Fruit fly (Drosophila melanogaster): Measurements from ENCODE around the gene CG46270.
A peak's percentile ranks its signal among the peaks of the same experiment; 100 is the strongest.

The CG46270 gene

DNA sequence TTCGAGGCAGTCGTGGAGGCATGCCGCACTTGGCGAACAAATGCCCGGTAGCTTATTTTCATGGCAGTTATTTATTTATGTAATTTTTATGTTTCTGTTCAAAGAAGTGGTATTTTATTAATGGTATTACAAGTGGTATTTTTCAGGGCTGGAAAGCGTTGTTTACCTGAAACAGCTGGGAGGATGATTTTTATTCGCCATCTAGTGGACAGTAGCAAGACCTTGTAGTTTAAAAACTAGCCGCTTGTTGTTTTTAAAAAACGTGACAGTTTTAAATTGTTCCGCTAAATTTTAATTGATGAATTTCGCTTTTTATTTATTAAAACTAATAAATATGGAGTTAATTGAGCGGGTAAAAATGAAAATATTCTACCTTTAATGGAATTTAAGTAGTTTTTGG is 12.3 kb downstream of the CG46270 start, which contains the start of gene CG6345:
CG6345 (minus strand) TSS at position 124 of the 400 bp plus-strand sequence.
- TF ChIP-seq Mnt (GFP tag; optimal IDR thresholded peaks at IDR 0.05) (peak; percentile 64), toe (GFP tag; optimal IDR thresholded peaks at IDR 0.05) (peak; percentile 37), Crg-1 (GFP tag; optimal IDR thresholded peaks at IDR 0.05) (peak; percentile 40), CG11617 (GFP tag; optimal IDR thresholded peaks at IDR 0.05) (peak; percentile 31), cic (GFP tag; optimal IDR thresholded peaks at IDR 0.05) (no peak), Hr96 (GFP tag; optimal IDR thresholded peaks at IDR 0.05) (peak; percentile 48), CG7045 (GFP tag; optimal IDR thresholded peaks at IDR 0.05) (no peak), CG14711 (tag; optimal IDR thresholded peaks at IDR 0.05) (peak; percentile 42), ovo (GFP tag; optimal IDR thresholded peaks at IDR 0.05) (no peak), cnc (optimal IDR thresholded peaks at IDR 0.05) (no peak), CG1620 (GFP tag; optimal IDR thresholded peaks at IDR 0.05) (peak; percentile 63), CG12768 (GFP tag; optimal IDR thresholded peaks at IDR 0.05) (no peak), tj (GFP tag; optimal IDR thresholded peaks at IDR 0.05) (no peak), bab1 (GFP tag; optimal IDR thresholded peaks at IDR 0.05) (peak; percentile 90), pad (GFP tag; optimal IDR thresholded peaks at IDR 0.05) (peak; percentile 42), CG33017 (tag; optimal IDR thresholded peaks at IDR 0.05) (no peak), CG7101 (tag; optimal IDR thresholded peaks at IDR 0.05) (peak; percentile 38), CG5204 (GFP tag; optimal IDR thresholded peaks at IDR 0.05) (no peak), kay (GFP tag; ENCODE audit: borderline replicate concordance) (no peak), Clk (GFP tag; optimal IDR thresholded peaks at IDR 0.05) (no peak)

dm6 chr3R:10412550-10413459 is 15.4 kb downstream of the CG46270 start, which contains the start of the genes Irp-1B and Rrp46:
TSS of gene Irp-1B (minus strand) at chr3R:10412869.
TSS of gene Rrp46 (plus strand) at chr3R:10413301.
- TF ChIP-seq ovo (GFP tag; optimal IDR thresholded peaks at IDR 0.05) (no peak), toe (GFP tag; optimal IDR thresholded peaks at IDR 0.05) (peak; percentile 32), Clk (GFP tag; optimal IDR thresholded peaks at IDR 0.05) (no peak), Mnt (GFP tag; optimal IDR thresholded peaks at IDR 0.05) (peak; percentile 11), tj (GFP tag; optimal IDR thresholded peaks at IDR 0.05) (peak; percentile 39), Crg-1 (GFP tag; optimal IDR thresholded peaks at IDR 0.05) (peak; percentile 33), CG11617 (GFP tag; optimal IDR thresholded peaks at IDR 0.05) (no peak), cic (GFP tag; optimal IDR thresholded peaks at IDR 0.05) (peak; percentile 18), CG12768 (GFP tag; optimal IDR thresholded peaks at IDR 0.05) (peak; percentile 8), CG1620 (GFP tag; optimal IDR thresholded peaks at IDR 0.05) (peak; percentile 37), pad (GFP tag; optimal IDR thresholded peaks at IDR 0.05) (no peak)

dm6 chr3R:10411752-10412549 is 16.3 kb downstream of the CG46270 start:
- TF ChIP-seq Clk (GFP tag; optimal IDR thresholded peaks at IDR 0.05) (peak; percentile 76), CG1620 (GFP tag; optimal IDR thresholded peaks at IDR 0.05) (no peak), CG33017 (tag; optimal IDR thresholded peaks at IDR 0.05) (peak; percentile 88), pad (GFP tag; optimal IDR thresholded peaks at IDR 0.05) (peak; percentile 64), CG14711 (tag; optimal IDR thresholded peaks at IDR 0.05) (peak; percentile 78), Mnt (GFP tag; optimal IDR thresholded peaks at IDR 0.05) (peak; percentile 57), toe (GFP tag; optimal IDR thresholded peaks at IDR 0.05) (peak; percentile 63), cnc (optimal IDR thresholded peaks at IDR 0.05) (peak in 1 of 2 experiments; percentile 17), CG7045 (GFP tag; optimal IDR thresholded peaks at IDR 0.05) (peak; percentile 59), Crg-1 (GFP tag; optimal IDR thresholded peaks at IDR 0.05) (no peak), cic (GFP tag; optimal IDR thresholded peaks at IDR 0.05) (peak; percentile 78), CG11617 (GFP tag; optimal IDR thresholded peaks at IDR 0.05) (no peak), Hr96 (GFP tag; optimal IDR thresholded peaks at IDR 0.05) (peak; percentile 82), CG12768 (GFP tag; optimal IDR thresholded peaks at IDR 0.05) (peak; percentile 90), CG7101 (tag; optimal IDR thresholded peaks at IDR 0.05) (peak; percentile 84)

dm6 chr3R:10407658-10408057 is 20.6 kb downstream of the CG46270 start:
- peak; percentile 100 for TF ChIP-seq tj (GFP tag; optimal IDR thresholded peaks at IDR 0.05)
- TF ChIP-seq Clk (GFP tag; optimal IDR thresholded peaks at IDR 0.05), result no peak

dm6 chr3R:10407066-10407465 is 21.2 kb downstream of the CG46270 start, which contains the start of gene CG6325:
TSS of gene CG6325 (minus strand) at chr3R:10407285.
- TF ChIP-seq bab1 (GFP tag; optimal IDR thresholded peaks at IDR 0.05), result peak; percentile 51
- peak; percentile 25 for TF ChIP-seq CG7101 (tag; optimal IDR thresholded peaks at IDR 0.05)
- TF ChIP-seq cnc (optimal IDR thresholded peaks at IDR 0.05), result no peak

DNA sequence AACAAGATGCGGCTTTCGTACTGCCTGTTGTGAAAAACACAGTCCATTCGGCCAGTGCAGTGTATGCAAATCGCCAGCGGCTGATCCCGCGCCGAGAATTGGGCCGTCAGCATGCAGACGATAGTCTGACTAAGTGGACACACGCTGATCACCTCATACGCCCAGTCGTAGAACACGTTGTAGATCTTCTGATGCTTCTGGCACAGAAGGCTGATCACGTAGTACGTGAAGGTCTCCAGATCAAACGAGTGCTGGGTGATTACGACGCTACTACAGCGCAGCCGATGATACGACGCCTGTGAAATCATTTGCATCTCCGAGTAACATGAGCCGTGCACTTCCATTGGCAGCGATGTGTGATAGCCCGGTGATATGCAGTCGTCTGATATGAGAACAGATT is 24.3 kb downstream of the CG46270 start:
- no peak for TF ChIP-seq Crg-1 (GFP tag; optimal IDR thresholded peaks at IDR 0.05)
- peak; percentile 64 for TF ChIP-seq cic (GFP tag; optimal IDR thresholded peaks at IDR 0.05)
- no peak for TF ChIP-seq Clk (GFP tag; optimal IDR thresholded peaks at IDR 0.05)
- TF ChIP-seq kay (GFP tag; ENCODE audit: borderline replicate concordance), result no peak
- no peak for TF ChIP-seq CG14711 (tag; optimal IDR thresholded peaks at IDR 0.05)

All from whole organism, adult.